Worm (Caenorhabditis elegans) whole organism, L4 larva: Measurements from ENCODE around the gene F45E1.2.
A peak's percentile ranks its signal among the peaks of the same experiment; 100 is the strongest.

Experiments
- ces-1 ChIP-seq: fragments of 150-350 bp; sonication (generic microtip); optimal IDR thresholded peaks from 4 replicates; lab custom pipeline; 2014; ENCODE audit warnings: missing biosample characterization, missing genetic modification reagents, missing genetic modification characterization
- daf-12 ChIP-seq: fragments of 150-350 bp; optimal IDR thresholded peaks from 2 replicates; lab custom pipeline; 2014; ENCODE audit warnings: missing biosample characterization, missing genetic modification reagents, missing genetic modification characterization
- fkh-10 ChIP-seq: fragments of 150-350 bp; optimal IDR thresholded peaks from 2 replicates; lab custom pipeline; 2014; ENCODE audit warnings: missing biosample characterization, missing genetic modification reagents, missing genetic modification characterization
- lin-39 ChIP-seq: fragments of 150-350 bp; optimal IDR thresholded peaks from 2 replicates; lab custom pipeline; 2014; ENCODE audit warnings: missing biosample characterization, missing genetic modification reagents, missing genetic modification characterization
- nhr-76 ChIP-seq: fragments of 150-350 bp; optimal IDR thresholded peaks from 2 replicates; lab custom pipeline; 2014; ENCODE audit warnings: missing biosample characterization, missing genetic modification characterization
- unc-62 ChIP-seq, 3 experiments: fragments of 150-350 bp in 1 of 3; sonication (generic microtip); optimal IDR thresholded peaks in 2 of 3; peaks in 1 of 3; 1 replicate in 1 of 3; 2 replicates in 2 of 3; lab custom pipeline; 2014 to 2017; ENCODE audit warnings: missing biosample characterization in 3 of 3, missing genetic modification characterization in 3 of 3, missing genetic modification reagents in 3 of 3, missing genotype in 1 of 3
- ztf-11 ChIP-seq: fragments of 150-350 bp; optimal IDR thresholded peaks from 2 replicates; lab custom pipeline; 2014; ENCODE audit warnings: missing biosample characterization, missing genetic modification characterization

DNA sequence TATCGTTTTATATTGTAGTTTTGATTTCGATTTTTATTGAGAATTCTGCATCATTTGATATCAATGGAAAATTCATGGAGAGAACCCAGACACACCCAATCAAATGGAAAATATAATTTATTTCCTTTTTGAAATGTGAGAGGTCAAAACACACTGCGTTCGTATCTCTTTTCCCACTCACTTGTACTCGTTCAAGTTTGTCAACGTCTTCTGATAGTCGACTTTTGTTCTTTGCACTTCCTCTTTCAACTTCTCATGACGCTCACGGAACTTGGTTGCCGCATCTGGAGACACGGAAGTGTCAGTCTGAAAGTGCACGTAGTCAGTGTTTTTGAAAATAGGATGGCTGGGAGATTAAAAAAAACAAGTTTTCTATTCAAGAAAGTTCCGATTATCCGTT lies 13.3 kb upstream of the F45E1.2 start:
- TF ChIP-seq fkh-10 (GFP tag; lab: Kevin White, UChicago) = no peak
- no peak for TF ChIP-seq ces-1 (GFP tag; lab: Kevin White, UChicago)
- TF ChIP-seq nhr-76 = peak; percentile 45
- TF ChIP-seq daf-12 (tag; lab: Kevin White, UChicago) = no peak
- no peak for TF ChIP-seq ztf-11 (tag; lab: Kevin White, UChicago)
- no peak for TF ChIP-seq unc-62 (GFP tag; optimal IDR thresholded peaks at IDR 0.05 in 1 of 2; lab: Kevin White, UChicago)
- no peak for TF ChIP-seq unc-62 (tag; optimal IDR thresholded peaks at IDR 0.05; lab: Kevin White, UChicago)
- no peak for TF ChIP-seq lin-39 (tag; lab: Kevin White, UChicago)
